Fruit fly (Drosophila melanogaster): Measurements from ENCODE around the gene Dnaaf6.
A peak's percentile ranks its signal among the peaks of the same experiment; 100 is the strongest.

Gene Dnaaf6

DNA sequence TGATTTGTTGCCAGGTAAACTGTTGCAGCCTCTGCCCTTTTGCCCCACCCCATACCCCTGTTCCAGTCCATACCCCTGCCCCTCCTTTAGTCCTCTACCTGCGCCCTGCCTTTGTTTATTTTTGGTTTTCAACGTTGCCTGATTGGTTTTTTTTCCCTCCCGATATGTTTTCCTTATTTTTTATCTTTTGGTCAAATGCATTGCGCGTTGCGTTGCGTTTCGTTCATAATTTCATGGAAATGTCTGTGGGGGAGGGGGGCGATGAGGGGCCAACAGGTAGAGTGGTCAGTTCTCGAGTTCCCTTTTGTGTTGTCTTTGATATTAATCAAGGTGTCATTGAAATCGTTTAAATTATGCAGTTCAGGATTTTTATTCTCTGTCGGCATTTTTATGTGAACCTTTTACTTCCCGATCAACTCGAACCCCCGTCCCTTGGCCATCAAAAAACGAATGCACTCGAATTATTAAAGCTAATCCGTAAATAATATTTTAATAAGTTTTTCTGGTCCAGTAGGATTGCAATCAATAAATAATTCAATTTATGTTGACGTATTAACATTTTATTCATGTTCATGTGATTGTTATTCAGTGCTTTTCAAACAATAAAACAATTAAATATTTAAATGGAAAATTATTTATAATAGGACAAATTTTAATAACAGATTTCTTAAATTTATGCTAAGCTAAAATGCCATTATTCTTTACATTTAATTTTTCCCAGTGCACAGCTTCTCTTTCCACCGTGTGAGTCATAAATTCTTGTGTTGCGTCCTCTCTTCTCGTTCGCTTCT, 49.6 kb upstream of the Dnaaf6 start (continued):
- 0 out of 3 replicates have a peak, but pooled peaks have one; percentile 18 for TF ChIP-seq ci (GFP tag; IDR thresholded peaks at IDR 0.05)
- no peak for TF ChIP-seq HmgD (GFP tag; optimal IDR thresholded peaks at IDR 0.05)
- TF ChIP-seq fd96Cb (tag; optimal IDR thresholded peaks at IDR 0.05), result peak; percentile 74
- TF ChIP-seq CG11695 (GFP tag; IDR thresholded peaks at IDR 0.05), result 0 out of 3 replicates have a peak, but pooled peaks have one; percentile 41
- TF ChIP-seq bbx (GFP tag; IDR thresholded peaks at IDR 0.05; ENCODE audit: partially characterized antibody), result no peak
- no peak for TF ChIP-seq CG8281 (tag; optimal IDR thresholded peaks at IDR 0.05)
- no peak for TF ChIP-seq jigr1 (GFP tag; IDR thresholded peaks at IDR 0.05)
- TF ChIP-seq CG13123 (GFP tag; optimal IDR thresholded peaks at IDR 0.05), result no peak
- peak; percentile 11 for TF ChIP-seq pfk (GFP tag; optimal IDR thresholded peaks at IDR 0.05)
- TF ChIP-seq CG8089 (GFP tag; optimal IDR thresholded peaks at IDR 0.05), result no peak
- TF ChIP-seq ATbp (GFP tag; optimal IDR thresholded peaks at IDR 0.05), result peak; percentile 24
- no peak; the same call in 1 of the 2 replicates for TF ChIP-seq CG10366 (GFP tag; IDR thresholded peaks at IDR 0.05)
- TF ChIP-seq CG3838 (GFP tag; optimal IDR thresholded peaks at IDR 0.05), result no peak
- TF ChIP-seq dpn (GFP tag; optimal IDR thresholded peaks at IDR 0.05), result peak in 1 of 2 experiments; percentile 36
- TF ChIP-seq ewg (GFP tag; optimal IDR thresholded peaks at IDR 0.05), result peak; percentile 4
- peak; percentile 32; the same call in 1 of the 2 replicates for TF ChIP-seq CG32772 (GFP tag; IDR thresholded peaks at IDR 0.05)
- TF ChIP-seq grau (tag; optimal IDR thresholded peaks at IDR 0.05), result peak; percentile 80
- peak; percentile 82 for TF ChIP-seq CG8924 (tag; optimal IDR thresholded peaks at IDR 0.05)
- peak; percentile 95 for TF ChIP-seq CG10979 (tag; optimal IDR thresholded peaks at IDR 0.05)
- TF ChIP-seq Fer1 (GFP tag; optimal IDR thresholded peaks at IDR 0.05), result no peak
- peak; percentile 23 for TF ChIP-seq CG12942 (GFP tag; optimal IDR thresholded peaks at IDR 0.05)
- TF ChIP-seq CG6854 (GFP tag; optimal IDR thresholded peaks at IDR 0.05), result peak; percentile 18
- peak; percentile 42 for TF ChIP-seq CG18764 (GFP tag; optimal IDR thresholded peaks at IDR 0.05)
- TF ChIP-seq CG4617 (GFP tag; optimal IDR thresholded peaks at IDR 0.05; ENCODE audit: borderline replicate concordance), result no peak
- no peak for TF ChIP-seq Nf-YC (tag; optimal IDR thresholded peaks at IDR 0.05)
- no peak for TF ChIP-seq CG13287 (GFP tag; IDR thresholded peaks at IDR 0.05; ENCODE audit: partially characterized antibody)
- TF ChIP-seq Pdp1 (GFP tag; optimal IDR thresholded peaks at IDR 0.05), result peak in 1 of 2 experiments; percentile 31
- no peak for TF ChIP-seq CG12071 (GFP tag; optimal IDR thresholded peaks at IDR 0.05)
- TF ChIP-seq lola (GFP tag; optimal IDR thresholded peaks at IDR 0.05), result peak in 1 of 3 experiments; percentile 97
- peak; percentile 83 for TF ChIP-seq CoRest (tag; optimal IDR thresholded peaks at IDR 0.05)
- TF ChIP-seq CG18476 (GFP tag; optimal IDR thresholded peaks at IDR 0.05), result peak; percentile 39
- peak; percentile 45 for TF ChIP-seq bcd (GFP tag; optimal IDR thresholded peaks at IDR 0.05)
- TF ChIP-seq Sry-δ (GFP tag; optimal IDR thresholded peaks at IDR 0.05), result no peak
- peak; percentile 77 for TF ChIP-seq CG13424 (tag; optimal IDR thresholded peaks at IDR 0.05)
- peak; percentile 98 for TF ChIP-seq crol (GFP tag; IDR thresholded peaks at IDR 0.05)
- TF ChIP-seq knrl (GFP tag; IDR thresholded peaks at IDR 0.05; ENCODE audit: partially characterized antibody), result no peak
- no peak for TF ChIP-seq run (tag; optimal IDR thresholded peaks at IDR 0.05)
- TF ChIP-seq CG12104 (GFP tag; optimal IDR thresholded peaks at IDR 0.05), result peak; percentile 55
- no peak for TF ChIP-seq Opbp (GFP tag; IDR thresholded peaks at IDR 0.05; ENCODE audit: partially characterized antibody)
- no peak for TF ChIP-seq CG3163 (GFP tag; optimal IDR thresholded peaks at IDR 0.05)
- TF ChIP-seq esg (GFP tag; conservative IDR thresholded peaks at IDR 0.05), result peak; percentile 36
- no peak for TF ChIP-seq vfl (GFP tag; optimal IDR thresholded peaks at IDR 0.05)
- peak; percentile 86 for TF ChIP-seq CG15601 (tag; optimal IDR thresholded peaks at IDR 0.05)
- no peak for TF ChIP-seq bab2 (GFP tag; optimal IDR thresholded peaks at IDR 0.05)
- TF ChIP-seq CG6791 (GFP tag; IDR thresholded peaks at IDR 0.05; ENCODE audit: partially characterized antibody), result peak; percentile 7; the same call in 1 of the 3 replicates
- no peak for TF ChIP-seq CG31388 (GFP tag; optimal IDR thresholded peaks at IDR 0.05)
- peak; percentile 77 for TF ChIP-seq Sox100B (GFP tag; optimal IDR thresholded peaks at IDR 0.05)
- TF ChIP-seq CG6765 (GFP tag; optimal IDR thresholded peaks at IDR 0.05), result no peak
